Fruit fly (Drosophila melanogaster) whole organism: ENCODE data around the gene hid.

ENCODE experiments used
- CG8478 ChIP-seq: fragments of >200 bp; optimal IDR thresholded peaks from 2 replicates; lab custom pipeline; 2018; ENCODE audit warnings: inconsistent platforms
- Dll ChIP-seq: fragments of >200 bp; optimal IDR thresholded peaks from 2 replicates; lab custom pipeline; 2017
- EcR ChIP-seq, 2 experiments: fragments of >200 bp; optimal IDR thresholded peaks; 2 replicates each; lab custom pipeline; 2017; ENCODE audit warnings: missing biosample characterization in 2 of 2, missing genetic modification characterization in 2 of 2, missing genetic modification reagents in 2 of 2
- pan ChIP-seq: fragments of >200 bp; optimal IDR thresholded peaks from 2 replicates; lab custom pipeline; 2017
- psq ChIP-seq: fragments of >200 bp; optimal IDR thresholded peaks from 2 replicates; lab custom pipeline; 2017
- usp ChIP-seq: fragments of >200 bp; optimal IDR thresholded peaks from 2 replicates; lab custom pipeline; 2017; ENCODE audit warnings: missing biosample characterization, missing genetic modification characterization, mixed read lengths

Gene hid

dm6 chr3L:18166977-18167528, 18.4 kb downstream of the hid start:
- no peak for TF ChIP-seq pan (lab: Kevin White, UChicago)
- TF ChIP-seq psq (lab: Kevin White, UChicago) = no peak
- no peak for TF ChIP-seq CG8478 (lab: Kevin White, UChicago)
- TF ChIP-seq EcR (GFP tag; optimal IDR thresholded peaks at IDR 0.05; lab: Kevin White, UChicago) = no peak
- no peak for TF ChIP-seq Dll (lab: Kevin White, UChicago)
- TF ChIP-seq usp (GFP tag; lab: Kevin White, UChicago) = no peak

DNA sequence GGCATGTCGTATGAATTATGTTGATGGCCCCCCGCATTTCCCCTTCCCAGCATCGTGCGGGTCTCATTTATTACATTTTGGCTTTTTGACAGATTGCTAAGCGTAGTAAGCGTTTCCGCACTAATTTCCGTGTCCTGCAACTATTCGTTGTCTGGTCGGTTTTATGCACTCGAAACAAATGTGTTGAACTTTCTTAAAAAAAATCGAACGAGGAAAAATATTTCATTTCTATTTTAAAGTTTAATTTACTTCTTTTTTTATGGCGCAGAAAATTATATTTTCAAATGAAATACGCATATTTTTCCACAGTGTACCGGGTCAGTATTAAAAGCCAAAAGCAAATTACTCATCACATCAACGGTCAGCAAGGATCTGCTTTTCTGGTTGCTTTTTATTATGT, 20.6 kb downstream of the hid start:
- TF ChIP-seq pan (lab: Kevin White, UChicago) = no peak
- TF ChIP-seq psq (lab: Kevin White, UChicago) = no peak
- TF ChIP-seq EcR (GFP tag; optimal IDR thresholded peaks at IDR 0.05; lab: Kevin White, UChicago) = no peak
- no peak for TF ChIP-seq usp (GFP tag; lab: Kevin White, UChicago)
- TF ChIP-seq Dll (lab: Kevin White, UChicago) = no peak
- no peak for TF ChIP-seq CG8478 (lab: Kevin White, UChicago)

DNA sequence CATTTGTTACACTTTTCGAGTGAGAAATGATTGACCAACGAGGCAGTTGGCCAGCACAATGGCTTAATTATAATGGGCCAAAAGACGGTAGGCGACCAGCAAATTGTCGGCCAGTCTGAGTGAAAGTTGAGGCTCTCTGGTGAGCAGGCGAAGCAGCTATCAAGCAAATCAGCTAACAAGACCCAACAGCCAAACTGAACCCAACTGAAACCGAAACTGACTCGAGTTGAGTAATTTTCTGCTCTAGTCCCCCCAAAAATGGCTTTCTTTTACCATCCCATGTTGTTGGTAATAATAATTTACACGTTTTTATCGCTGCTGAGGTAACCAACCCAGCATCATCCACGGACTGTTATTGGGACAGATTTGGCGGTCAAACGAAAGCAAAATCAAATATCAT, 22.3 kb downstream of the hid start:
- TF ChIP-seq Dll (lab: Kevin White, UChicago) (no peak), psq (lab: Kevin White, UChicago) (no peak), EcR (GFP tag; optimal IDR thresholded peaks at IDR 0.05; lab: Kevin White, UChicago) (no peak), pan (lab: Kevin White, UChicago) (no peak), CG8478 (lab: Kevin White, UChicago) (no peak), usp (GFP tag; lab: Kevin White, UChicago) (no peak)

DNA sequence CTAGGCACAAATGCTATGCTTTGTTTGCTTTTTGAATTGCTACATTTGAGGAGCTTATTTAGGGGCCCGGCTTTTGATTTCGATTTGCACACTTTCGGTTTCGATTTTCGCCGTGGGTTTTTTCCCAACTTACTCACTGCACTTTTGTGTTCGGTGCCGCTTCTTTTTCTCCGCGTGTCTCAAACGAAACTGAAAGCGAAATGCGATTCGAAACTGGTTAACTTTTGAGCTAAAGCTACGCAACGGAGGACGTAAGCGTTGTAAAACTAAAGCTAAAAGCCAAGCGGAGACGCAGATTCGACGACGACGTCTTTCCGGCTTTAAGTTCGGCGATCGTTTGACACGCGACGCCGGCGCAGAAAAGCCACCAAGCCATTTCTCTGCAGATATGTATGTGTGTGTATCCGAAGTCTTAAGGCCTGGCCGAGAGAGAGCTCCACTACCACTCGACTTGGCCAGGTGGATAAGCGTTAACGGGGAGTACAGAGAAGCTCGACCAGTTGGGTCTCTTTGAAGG, 23.2 kb downstream of the hid start, which contains the start of gene CG13699:
Gene CG13699 (minus strand): TSS at position 349 of the 517 bp plus-strand sequence.
- TF ChIP-seq psq (lab: Kevin White, UChicago) (no peak), EcR (GFP tag; optimal IDR thresholded peaks at IDR 0.05; lab: Kevin White, UChicago) (no peak), pan (lab: Kevin White, UChicago) (no peak), Dll (lab: Kevin White, UChicago) (no peak), CG8478 (lab: Kevin White, UChicago) (no peak), usp (GFP tag; lab: Kevin White, UChicago) (no peak)

DNA sequence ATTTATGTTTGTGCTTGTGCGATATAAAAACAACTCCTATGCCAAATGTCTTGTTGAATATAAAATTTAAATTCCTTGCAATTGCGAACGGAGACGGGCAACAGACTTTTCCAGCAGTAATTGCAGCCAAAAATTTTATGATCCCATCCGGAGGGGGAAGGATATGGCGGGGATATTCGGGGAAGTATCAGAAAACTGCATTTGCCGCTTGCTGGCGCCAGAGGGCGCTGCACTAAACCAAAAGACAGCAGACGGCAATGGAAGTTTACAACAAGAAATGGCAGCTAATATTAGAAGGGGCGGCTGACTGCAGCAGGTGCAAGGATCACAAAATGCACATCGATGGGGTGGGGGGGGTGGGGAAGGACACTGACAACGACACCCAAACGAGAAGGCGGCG, 24.3 kb downstream of the hid start:
- TF ChIP-seq psq (lab: Kevin White, UChicago) (no peak), Dll (lab: Kevin White, UChicago) (no peak), CG8478 (lab: Kevin White, UChicago) (no peak), usp (GFP tag; lab: Kevin White, UChicago) (no peak), pan (lab: Kevin White, UChicago) (no peak), EcR (GFP tag; optimal IDR thresholded peaks at IDR 0.05; lab: Kevin White, UChicago) (no peak)

DNA sequence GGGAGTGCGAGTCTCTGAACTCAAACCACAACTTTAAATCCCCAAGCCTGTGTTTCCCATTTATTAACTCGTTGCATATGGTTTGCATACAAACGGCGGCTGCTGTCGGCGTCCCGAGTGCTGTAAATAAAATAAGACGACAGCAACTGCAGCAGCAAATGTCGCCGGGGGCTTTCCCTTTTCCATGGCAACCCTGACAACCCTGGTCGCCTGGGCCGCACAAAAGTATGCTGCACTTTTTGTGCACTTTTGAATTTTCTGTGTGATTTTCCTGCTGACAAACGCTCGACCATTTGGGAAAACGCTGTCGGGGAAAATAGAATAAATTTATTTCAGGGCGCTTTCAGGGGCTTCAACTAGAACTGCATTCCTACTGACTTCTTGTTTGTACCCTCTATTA, 31.3 kb downstream of the hid start:
- no peak for TF ChIP-seq Dll (lab: Kevin White, UChicago)
- TF ChIP-seq EcR (GFP tag; optimal IDR thresholded peaks at IDR 0.05; lab: Kevin White, UChicago) = no peak
- TF ChIP-seq psq (lab: Kevin White, UChicago) = no peak
- no peak for TF ChIP-seq pan (lab: Kevin White, UChicago)
- TF ChIP-seq usp (GFP tag; lab: Kevin White, UChicago) = no peak
- TF ChIP-seq CG8478 (lab: Kevin White, UChicago) = no peak

dm6 chr3L:18148418-18148973, 36.9 kb downstream of the hid start, which contains the start of gene CG7330:
Gene CG7330, plus strand, starts transcription at chr3L:18148923.
- TF ChIP-seq usp (GFP tag; lab: Kevin White, UChicago) (no peak), CG8478 (lab: Kevin White, UChicago) (no peak)

dm6 chr3L:18147596-18147995, 37.8 kb downstream of the hid start:
- TF ChIP-seq usp (GFP tag; lab: Kevin White, UChicago) (no peak), Dll (lab: Kevin White, UChicago) (no peak), pan (lab: Kevin White, UChicago) (no peak), CG8478 (lab: Kevin White, UChicago) (no peak), psq (lab: Kevin White, UChicago) (no peak), EcR (GFP tag; optimal IDR thresholded peaks at IDR 0.05; lab: Kevin White, UChicago) (no peak)

DNA sequence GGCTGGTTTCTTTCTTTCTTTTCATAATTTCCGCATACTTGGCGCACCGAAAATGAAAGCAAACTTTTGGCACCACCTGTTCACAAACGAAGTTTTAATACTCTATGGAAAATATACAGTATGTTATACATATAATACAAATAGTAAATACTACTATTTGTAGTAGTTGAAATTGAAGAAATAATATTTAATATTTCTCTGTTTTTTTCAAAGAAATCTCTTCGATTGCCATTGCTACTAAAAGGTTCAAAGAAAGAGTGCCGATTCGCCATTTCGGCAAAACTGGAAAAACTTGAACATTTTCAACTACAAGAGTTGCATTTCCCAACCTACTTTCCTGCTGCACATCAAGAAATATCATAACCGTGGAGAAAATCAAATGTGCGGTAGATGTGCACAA, 38.6 kb downstream of the hid start:
- no peak for TF ChIP-seq pan (lab: Kevin White, UChicago)
- TF ChIP-seq usp (GFP tag; lab: Kevin White, UChicago) = no peak
- no peak for TF ChIP-seq CG8478 (lab: Kevin White, UChicago)
- no peak for TF ChIP-seq Dll (lab: Kevin White, UChicago)
- TF ChIP-seq psq (lab: Kevin White, UChicago) = no peak
- no peak for TF ChIP-seq EcR (GFP tag; optimal IDR thresholded peaks at IDR 0.05; lab: Kevin White, UChicago)

dm6 chr3L:18144620-18145019, 40.8 kb downstream of the hid start:
- no peak for TF ChIP-seq Dll (lab: Kevin White, UChicago)
- no peak for TF ChIP-seq EcR (GFP tag; optimal IDR thresholded peaks at IDR 0.05; lab: Kevin White, UChicago)
- no peak for TF ChIP-seq CG8478 (lab: Kevin White, UChicago)
- no peak for TF ChIP-seq pan (lab: Kevin White, UChicago)
- TF ChIP-seq psq (lab: Kevin White, UChicago) = no peak
- TF ChIP-seq usp (GFP tag; lab: Kevin White, UChicago) = no peak

DNA sequence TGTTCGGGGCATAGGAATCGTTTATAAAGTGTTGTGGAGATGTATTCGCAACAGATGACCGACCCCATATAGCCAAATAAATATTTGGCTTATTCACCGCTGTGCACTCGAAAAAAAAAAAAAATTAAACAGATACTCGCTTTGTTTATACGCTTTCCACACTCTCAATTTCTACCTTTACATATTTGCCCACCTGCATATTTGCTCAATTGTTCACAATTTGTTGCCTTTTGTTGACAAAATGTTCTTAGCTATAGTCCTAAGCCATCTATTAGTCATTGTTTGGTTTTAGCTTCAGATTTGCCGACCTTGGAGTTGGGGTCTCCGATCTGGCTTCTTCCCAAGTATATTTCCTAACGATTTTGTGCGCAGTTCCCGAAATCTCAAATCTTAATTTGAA, 42.5 kb downstream of the hid start:
- no peak for TF ChIP-seq psq (lab: Kevin White, UChicago)
- no peak for TF ChIP-seq EcR (GFP tag; optimal IDR thresholded peaks at IDR 0.05; lab: Kevin White, UChicago)
- no peak for TF ChIP-seq Dll (lab: Kevin White, UChicago)
- TF ChIP-seq CG8478 (lab: Kevin White, UChicago) = no peak
- no peak for TF ChIP-seq usp (GFP tag; lab: Kevin White, UChicago)
- no peak for TF ChIP-seq pan (lab: Kevin White, UChicago)
